Fruit fly (Drosophila melanogaster) whole organism: Measurements from ENCODE around the gene CG5107.

Experiments
- CG8478 ChIP-seq: fragments of >200 bp; optimal IDR thresholded peaks from 2 replicates; lab custom pipeline; 2018; ENCODE audit warnings: inconsistent platforms
- Dll ChIP-seq: fragments of >200 bp; optimal IDR thresholded peaks from 2 replicates; lab custom pipeline; 2017
- EcR ChIP-seq, 2 experiments: fragments of >200 bp; optimal IDR thresholded peaks; 2 replicates each; lab custom pipeline; 2017; ENCODE audit warnings: missing biosample characterization in 2 of 2, missing genetic modification characterization in 2 of 2, missing genetic modification reagents in 2 of 2
- pan ChIP-seq: fragments of >200 bp; optimal IDR thresholded peaks from 2 replicates; lab custom pipeline; 2017
- psq ChIP-seq: fragments of >200 bp; optimal IDR thresholded peaks from 2 replicates; lab custom pipeline; 2017
- usp ChIP-seq: fragments of >200 bp; optimal IDR thresholded peaks from 2 replicates; lab custom pipeline; 2017; ENCODE audit warnings: missing biosample characterization, missing genetic modification characterization, mixed read lengths

CG5107 gene

dm6 chr3R:25504891-25505290, at the start of gene CG5107:
Gene CG5107 (plus strand): TSS chr3R:25505191.
- TF ChIP-seq EcR (GFP tag; optimal IDR thresholded peaks at IDR 0.05; lab: Kevin White, UChicago) (no peak), Dll (lab: Kevin White, UChicago) (no peak), CG8478 (lab: Kevin White, UChicago) (no peak)

dm6 chr3R:25457097-25457496, 47.9 kb upstream of the CG5107 start:
- TF ChIP-seq Dll (lab: Kevin White, UChicago) (no peak), CG8478 (lab: Kevin White, UChicago) (no peak), pan (no peak), EcR (GFP tag; optimal IDR thresholded peaks at IDR 0.05; lab: Kevin White, UChicago) (no peak), usp (GFP tag; lab: Kevin White, UChicago) (no peak), psq (lab: Kevin White, UChicago) (no peak)

dm6 chr3R:25459200-25459809, 45.7 kb upstream of the CG5107 start:
- no peak for TF ChIP-seq CG8478 (lab: Kevin White, UChicago)
- no peak for TF ChIP-seq Dll (lab: Kevin White, UChicago)
- no peak for TF ChIP-seq pan
- no peak for TF ChIP-seq usp (GFP tag; lab: Kevin White, UChicago)
- no peak for TF ChIP-seq EcR (GFP tag; optimal IDR thresholded peaks at IDR 0.05; lab: Kevin White, UChicago)

dm6 chr3R:25460650-25461049, 44.3 kb upstream of the CG5107 start:
- TF ChIP-seq EcR (GFP tag; optimal IDR thresholded peaks at IDR 0.05; lab: Kevin White, UChicago) (no peak), psq (lab: Kevin White, UChicago) (no peak), pan (no peak), usp (GFP tag; lab: Kevin White, UChicago) (no peak), CG8478 (lab: Kevin White, UChicago) (no peak), Dll (lab: Kevin White, UChicago) (no peak)

dm6 chr3R:25461666-25462065, 43.3 kb upstream of the CG5107 start:
- no peak for TF ChIP-seq pan
- TF ChIP-seq usp (GFP tag; lab: Kevin White, UChicago) = no peak
- no peak for TF ChIP-seq CG8478 (lab: Kevin White, UChicago)
- no peak for TF ChIP-seq Dll (lab: Kevin White, UChicago)

- TF ChIP-seq pan (no peak), CG8478 (lab: Kevin White, UChicago) (no peak), EcR (GFP tag; optimal IDR thresholded peaks at IDR 0.05; lab: Kevin White, UChicago) (no peak), usp (GFP tag; lab: Kevin White, UChicago) (no peak), Dll (lab: Kevin White, UChicago) (no peak), psq (lab: Kevin White, UChicago) (no peak)
These were observed 42.2 kb upstream of the CG5107 start for dm6 chr3R:25462642-25463317.

- no peak for TF ChIP-seq Dll (lab: Kevin White, UChicago)
- no peak for TF ChIP-seq pan
- no peak for TF ChIP-seq psq (lab: Kevin White, UChicago)
- no peak for TF ChIP-seq EcR (GFP tag; optimal IDR thresholded peaks at IDR 0.05; lab: Kevin White, UChicago)
- TF ChIP-seq CG8478 (lab: Kevin White, UChicago) = no peak
- TF ChIP-seq usp (GFP tag; lab: Kevin White, UChicago) = no peak
These were observed 38.8 kb upstream of the CG5107 start for dm6 chr3R:25466166-25466565.

dm6 chr3R:25471853-25472634, 32.9 kb upstream of the CG5107 start:
- TF ChIP-seq CG8478 (lab: Kevin White, UChicago) (no peak), pan (no peak), EcR (GFP tag; optimal IDR thresholded peaks at IDR 0.05; lab: Kevin White, UChicago) (no peak), psq (lab: Kevin White, UChicago) (no peak), usp (GFP tag; lab: Kevin White, UChicago) (no peak), Dll (lab: Kevin White, UChicago) (no peak)

dm6 chr3R:25472635-25473552, 32.1 kb upstream of the CG5107 start, which contains the start of the genes Fur1 and Vps33B:
Gene Fur1 (minus strand): TSS chr3R:25473058.
Gene Vps33B (plus strand): TSS chr3R:25473490.
- TF ChIP-seq pan (no peak), EcR (GFP tag; optimal IDR thresholded peaks at IDR 0.05; lab: Kevin White, UChicago) (no peak), Dll (lab: Kevin White, UChicago) (no peak), CG8478 (lab: Kevin White, UChicago) (no peak), psq (lab: Kevin White, UChicago) (no peak)

dm6 chr3R:25476744-25477143, 28.2 kb upstream of the CG5107 start, which contains the start of the genes CG4553 and MED28:
Gene CG4553 (minus strand): TSS chr3R:25476915.
Gene MED28 (plus strand): TSS chr3R:25477003.
- no peak for TF ChIP-seq Dll (lab: Kevin White, UChicago)
- TF ChIP-seq CG8478 (lab: Kevin White, UChicago) = no peak
- TF ChIP-seq pan = no peak
- TF ChIP-seq psq (lab: Kevin White, UChicago) = no peak
- no peak for TF ChIP-seq EcR (GFP tag; optimal IDR thresholded peaks at IDR 0.05; lab: Kevin White, UChicago)
- no peak for TF ChIP-seq usp (GFP tag; lab: Kevin White, UChicago)
